Worm (Caenorhabditis elegans) whole organism, L4 larva: Measurements from ENCODE around the gene pfn-3.

Experiments
- F10B5.3 ChIP-seq: sonication (generic microtip); optimal IDR thresholded peaks from 2 replicates; lab custom pipeline; 2016; ENCODE audit warnings: mild to moderate bottlenecking, missing genetic modification characterization, missing compliant biosample characterization
- F37D6.2 ChIP-seq: sonication (generic microtip); optimal IDR thresholded peaks from 2 replicates; lab custom pipeline; 2016; ENCODE audit warnings: mild to moderate bottlenecking, missing genetic modification characterization, missing compliant biosample characterization
- Y105C5A.15 ChIP-seq: fragments of 200-800 bp; sonication (Bioruptor generic); IDR thresholded peaks from 2 replicates; pipeline ENCODE4 v1.3.6; 2022; ENCODE audit warnings: missing genetic modification characterization, missing compliant biosample characterization
- Y5F2A.4 ChIP-seq: fragments of 200-800 bp; sonication (Bioruptor generic); optimal IDR thresholded peaks from 2 replicates; lab custom pipeline; 2018; ENCODE audit warnings: mild to moderate bottlenecking, missing genetic modification characterization, missing compliant biosample characterization
- ZK546.5 ChIP-seq, 2 experiments: sonication (generic microtip); optimal IDR thresholded peaks; 2 replicates each; lab custom pipeline; 2017; ENCODE audit warnings: missing biosample characterization in 2 of 2, missing genetic modification characterization in 2 of 2
- aha-1 ChIP-seq: fragments of 150-350 bp; peaks from one replicate; lab custom pipeline; 2014; ENCODE audit warnings: missing biosample characterization, missing genetic modification characterization
- arid-1 ChIP-seq: fragments of 200-800 bp; sonication (Bioruptor generic); conservative IDR thresholded peaks from 2 replicates; pipeline ENCODE4 v1.3.6; 2022; ENCODE audit warnings: missing genetic modification reagents, missing genetic modification characterization, missing compliant biosample characterization
- ceh-44 ChIP-seq: fragments of 200-800 bp; sonication (Bioruptor generic); IDR thresholded peaks from 2 replicates; pipeline ENCODE4 v1.3.6; 2022; ENCODE audit warnings: missing genetic modification reagents, missing genetic modification characterization, missing compliant biosample characterization
- ces-1 ChIP-seq: fragments of 150-350 bp; sonication (generic microtip); optimal IDR thresholded peaks from 4 replicates; lab custom pipeline; 2014; ENCODE audit warnings: missing biosample characterization, missing genetic modification reagents, missing genetic modification characterization
- daf-16 ChIP-seq, 3 experiments: sonication (generic microtip); optimal IDR thresholded peaks; 2 replicates each; lab custom pipeline; 2016 to 2017; ENCODE audit warnings: missing genetic modification characterization in 3 of 3, missing genetic modification reagents in 3 of 3, mild to moderate bottlenecking in 2 of 3, missing compliant biosample characterization in 2 of 3, missing biosample characterization in 1 of 3, moderate library complexity in 1 of 3
- dmd-8 ChIP-seq: fragments of 200-800 bp; sonication (Bioruptor generic); IDR thresholded peaks from 2 replicates; pipeline ENCODE4 v1.3.6; 2022; ENCODE audit warnings: missing genetic modification characterization, missing compliant biosample characterization
- dpl-1 ChIP-seq: fragments of 150-350 bp; optimal IDR thresholded peaks from 2 replicates; lab custom pipeline; 2014; ENCODE audit warnings: missing biosample characterization, missing genetic modification reagents, missing genetic modification characterization
- dve-1 ChIP-seq: sonication (generic microtip); optimal IDR thresholded peaks from 2 replicates; lab custom pipeline; 2017; ENCODE audit warnings: antibody characterized with exemption, mild to moderate bottlenecking, missing genetic modification characterization, missing compliant biosample characterization; ENCODE audit not compliant: insufficient read depth
- egl-43 ChIP-seq: fragments of 200-800 bp; sonication (Bioruptor generic); IDR thresholded peaks from 2 replicates; pipeline ENCODE4 v1.3.6; 2022; ENCODE audit warnings: missing genetic modification reagents, missing genetic modification characterization, missing compliant biosample characterization
- fos-1 ChIP-seq: fragments of 150-350 bp; optimal IDR thresholded peaks from 2 replicates; lab custom pipeline; 2014; ENCODE audit warnings: missing biosample characterization, missing genetic modification characterization
- gei-8 ChIP-seq: fragments of 200-800 bp; sonication (Bioruptor generic); optimal IDR thresholded peaks from 2 replicates; lab custom pipeline; 2018; ENCODE audit warnings: mild to moderate bottlenecking, missing genetic modification characterization, missing compliant biosample characterization
- hif-1 ChIP-seq, 2 experiments: sonication (generic microtip); optimal IDR thresholded peaks; 2 replicates each; lab custom pipeline; 2016 to 2017; ENCODE audit warnings: missing compliant biosample characterization in 2 of 2, missing genetic modification characterization in 2 of 2, missing genetic modification reagents in 2 of 2, missing genotype in 2 of 2, mild to moderate bottlenecking in 1 of 2
- hlh-11 ChIP-seq: fragments of 200-800 bp; sonication (Bioruptor generic); optimal IDR thresholded peaks from 2 replicates; lab custom pipeline; 2018; ENCODE audit warnings: mild to moderate bottlenecking, missing genetic modification characterization, missing compliant biosample characterization
- hlh-30 ChIP-seq: sonication (generic microtip); optimal IDR thresholded peaks from 2 replicates; lab custom pipeline; 2017; ENCODE audit warnings: antibody characterized with exemption, mild to moderate bottlenecking, missing genetic modification characterization, missing compliant biosample characterization; ENCODE audit not compliant: insufficient read depth
- hmg-1.1 ChIP-seq: fragments of 200-800 bp; sonication (Bioruptor generic); IDR thresholded peaks from 2 replicates; pipeline ENCODE4 v1.3.6; 2022; ENCODE audit warnings: missing genetic modification reagents, missing genetic modification characterization, missing compliant biosample characterization
- lin-15B ChIP-seq: fragments of 150-350 bp; sonication (generic microtip); optimal IDR thresholded peaks from 3 replicates; lab custom pipeline; 2014; ENCODE audit warnings: missing biosample characterization, missing genetic modification characterization
- lin-39 ChIP-seq: fragments of 150-350 bp; optimal IDR thresholded peaks from 2 replicates; lab custom pipeline; 2014; ENCODE audit warnings: missing biosample characterization, missing genetic modification reagents, missing genetic modification characterization
- lir-3 ChIP-seq: sonication (generic microtip); optimal IDR thresholded peaks from 2 replicates; lab custom pipeline; 2016; ENCODE audit warnings: mild to moderate bottlenecking, missing genetic modification characterization, missing compliant biosample characterization
- lsy-2 ChIP-seq, 2 experiments: fragments of 150-350 bp in 1 of 2; sonication (generic microtip) in 1 of 2; optimal IDR thresholded peaks; 2 replicates each; lab custom pipeline; 2014 to 2017; ENCODE audit warnings: missing biosample characterization in 2 of 2, missing genetic modification characterization in 2 of 2
- mdl-1 ChIP-seq, 2 experiments: fragments of 150-350 bp in 1 of 2; sonication (generic microtip) in 1 of 2; optimal IDR thresholded peaks; 2 replicates each; lab custom pipeline; 2014 to 2017; ENCODE audit warnings: missing biosample characterization in 2 of 2, missing genetic modification characterization in 2 of 2
- mdt-29 ChIP-seq: fragments of 200-800 bp; sonication (Bioruptor generic); IDR thresholded peaks from 2 replicates; pipeline ENCODE4 v1.3.6; 2022; ENCODE audit warnings: missing genetic modification reagents, missing genetic modification characterization, missing compliant biosample characterization
- mep-1 ChIP-seq: fragments of 150-350 bp; sonication (generic microtip); optimal IDR thresholded peaks from 3 replicates; lab custom pipeline; 2014; ENCODE audit warnings: missing biosample characterization, missing genetic modification characterization
- mes-2 ChIP-seq: sonication (generic microtip); optimal IDR thresholded peaks from 2 replicates; lab custom pipeline; 2016; ENCODE audit warnings: missing genotype, mild to moderate bottlenecking, missing genetic modification characterization, missing compliant biosample characterization; ENCODE audit not compliant: poor library complexity, severe bottlenecking
- mxl-3 ChIP-seq: fragments of 200-800 bp; sonication (Bioruptor generic); optimal IDR thresholded peaks from 2 replicates; lab custom pipeline; 2018; ENCODE audit warnings: mild to moderate bottlenecking, missing genetic modification characterization, missing compliant biosample characterization
- nhr-11 ChIP-seq: fragments of 150-350 bp; optimal IDR thresholded peaks from 2 replicates; lab custom pipeline; 2014; ENCODE audit warnings: missing biosample characterization, missing genetic modification characterization
- nhr-28 ChIP-seq: fragments of 150-350 bp; optimal IDR thresholded peaks from 2 replicates; lab custom pipeline; 2014; ENCODE audit warnings: missing biosample characterization, missing genetic modification characterization
- nhr-48 ChIP-seq: sonication (generic microtip); optimal IDR thresholded peaks from 2 replicates; lab custom pipeline; 2016; ENCODE audit warnings: mild to moderate bottlenecking, missing genetic modification characterization, missing compliant biosample characterization
- nhr-6 ChIP-seq: fragments of 150-350 bp; optimal IDR thresholded peaks from 2 replicates; lab custom pipeline; 2014; ENCODE audit warnings: missing biosample characterization, missing genetic modification characterization
- nhr-77 ChIP-seq: fragments of 150-350 bp; optimal IDR thresholded peaks from 2 replicates; lab custom pipeline; 2014; ENCODE audit warnings: missing biosample characterization, missing genetic modification characterization
- rbr-2 ChIP-seq: sonication (generic microtip); optimal IDR thresholded peaks from 2 replicates; lab custom pipeline; 2016; ENCODE audit warnings: missing genotype, missing genetic modification characterization, missing compliant biosample characterization
- set-16 ChIP-seq: fragments of 200-800 bp; sonication (Bioruptor generic); IDR thresholded peaks from 2 replicates; pipeline ENCODE4 v1.3.6; 2022; ENCODE audit warnings: missing genetic modification reagents, missing genetic modification characterization, missing compliant biosample characterization
- unc-62 ChIP-seq, 3 experiments: fragments of 150-350 bp in 1 of 3; sonication (generic microtip); optimal IDR thresholded peaks in 2 of 3; peaks in 1 of 3; 1 replicate in 1 of 3; 2 replicates in 2 of 3; lab custom pipeline; 2014 to 2017; ENCODE audit warnings: missing biosample characterization in 3 of 3, missing genetic modification characterization in 3 of 3, missing genetic modification reagents in 3 of 3, missing genotype in 1 of 3
- zag-1 ChIP-seq: fragments of 150-350 bp; optimal IDR thresholded peaks from 2 replicates; lab custom pipeline; 2014; ENCODE audit warnings: missing biosample characterization, missing genetic modification characterization
- ztf-11 ChIP-seq: fragments of 150-350 bp; optimal IDR thresholded peaks from 2 replicates; lab custom pipeline; 2014; ENCODE audit warnings: missing biosample characterization, missing genetic modification characterization
- ztf-7 ChIP-seq: fragments of 150-350 bp; optimal IDR thresholded peaks from 2 replicates; lab custom pipeline; 2014; ENCODE audit warnings: missing biosample characterization, missing genetic modification characterization

The pfn-3 gene

DNA sequence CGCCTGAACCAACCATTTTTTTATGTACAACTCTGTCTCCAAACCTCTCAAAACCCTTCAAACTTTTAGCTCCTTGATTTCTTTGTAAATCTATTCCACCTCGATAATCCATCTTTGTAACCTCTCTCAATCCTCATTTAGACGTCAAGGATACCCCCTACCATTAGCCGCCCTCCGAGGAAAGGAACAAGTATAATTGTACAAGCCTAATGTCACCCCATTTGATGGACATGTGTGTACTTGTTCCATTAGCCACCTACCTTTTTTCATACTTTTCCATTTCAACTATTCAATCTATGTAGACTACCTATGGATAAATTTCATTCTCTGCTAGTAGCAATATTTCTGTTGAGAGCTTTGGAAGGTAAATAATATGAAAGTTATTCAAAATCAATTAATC, 27.3 kb upstream of the pfn-3 start, which contains the start of gene C05D9.4:
Gene C05D9.4 (plus strand): TSS at position 301 of the 400 bp plus-strand sequence.
- TF ChIP-seq ces-1 (GFP tag; lab: Kevin White, UChicago) (no peak), mdl-1 (tag; optimal IDR thresholded peaks at IDR 0.05; lab: Kevin White, UChicago) (no peak), ceh-44 (GFP tag; lab: Robert Waterston, UW) (no peak), mdt-29 (GFP tag; lab: Robert Waterston, UW) (no peak), dmd-8 (GFP tag; lab: Robert Waterston, UW) (no peak), fos-1 (tag; lab: Kevin White, UChicago) (no peak), ZK546.5 (tag; optimal IDR thresholded peaks at IDR 0.05; lab: Kevin White, UChicago) (no peak)

- TF ChIP-seq nhr-6 (tag; lab: Kevin White, UChicago) (peak; percentile 72), mep-1 (tag; lab: Kevin White, UChicago) (peak; percentile 74), F37D6.2 (tag; lab: Kevin White, UChicago) (peak; percentile 1), unc-62 (GFP tag; optimal IDR thresholded peaks at IDR 0.05 in 1 of 2; lab: Kevin White, UChicago) (no peak), unc-62 (tag; optimal IDR thresholded peaks at IDR 0.05; lab: Kevin White, UChicago) (no peak), hmg-1.1 (GFP tag; lab: Robert Waterston, UW) (peak; percentile 75), hif-1 (tag; optimal IDR thresholded peaks at IDR 0.05; lab: Kevin White, UChicago) (peak in 1 of 2 experiments; percentile 13), hlh-30 (tag; lab: Kevin White, UChicago) (peak; percentile 25), ztf-11 (no peak), rbr-2 (tag; lab: Kevin White, UChicago) (peak; percentile 46), mes-2 (tag; lab: Kevin White, UChicago) (peak; percentile 71), lsy-2 (tag; optimal IDR thresholded peaks at IDR 0.05; lab: Kevin White, UChicago) (peak in 1 of 2 experiments; percentile 49)
Measured at ce11 chrX:1103702-1104262, 23.3 kb upstream of the pfn-3 start, which contains the start of gene ife-4. ife-4 (plus strand) TSS chrX:1104212.

DNA sequence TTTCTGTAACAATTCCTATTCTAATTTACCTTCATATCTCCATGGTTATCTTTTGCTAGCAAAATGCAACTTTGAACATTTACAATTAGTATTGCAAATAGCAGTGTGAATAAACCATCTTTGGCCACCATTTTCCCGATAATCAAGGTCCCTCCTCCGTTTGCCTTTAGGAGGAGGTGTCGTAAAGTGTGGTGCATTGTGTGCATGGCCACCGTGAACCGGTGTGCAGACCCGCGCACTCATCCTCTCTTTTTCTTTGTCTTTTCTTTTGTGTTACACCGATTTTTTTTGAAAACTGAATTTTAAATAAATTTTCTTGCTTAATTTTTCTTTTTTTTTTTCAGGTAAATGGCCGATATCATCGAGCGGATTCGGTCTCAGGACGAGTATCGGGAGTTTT, 16.4 kb upstream of the pfn-3 start, which contains the start of the genes pigx-1 and rme-6:
Gene pigx-1 (minus strand): TSS at position 206 of the 400 bp plus-strand sequence.
Gene rme-6 (plus strand): TSS at position 345 of the 400 bp plus-strand sequence.
- TF ChIP-seq hlh-30 (tag; lab: Kevin White, UChicago) = peak; percentile 7
- TF ChIP-seq Y5F2A.4 (GFP tag; lab: Kevin White, UChicago) = no peak
- no peak for TF ChIP-seq F10B5.3
- TF ChIP-seq mes-2 (tag; lab: Kevin White, UChicago) = peak; percentile 56
- TF ChIP-seq aha-1 = peak; percentile 39
- no peak for TF ChIP-seq ztf-7 (tag; lab: Kevin White, UChicago)

DNA sequence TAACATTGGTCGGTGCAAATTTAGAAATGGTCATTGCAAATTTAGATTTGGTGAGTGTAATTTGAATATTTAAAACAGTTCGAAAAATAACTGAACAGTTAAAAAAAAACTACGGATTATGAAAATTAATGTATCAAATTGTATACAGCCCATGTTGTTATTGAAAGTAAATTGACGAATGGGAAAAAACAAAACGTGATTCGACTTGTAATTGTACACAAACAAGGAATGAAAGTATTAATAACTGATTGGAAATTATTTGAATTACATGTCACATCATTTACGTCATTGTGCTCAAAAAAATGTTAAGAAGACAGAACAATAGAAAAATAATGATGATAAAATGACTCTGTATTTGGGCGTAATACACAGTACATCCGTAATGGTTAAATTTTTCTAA, 13.9 kb upstream of the pfn-3 start:
- TF ChIP-seq dve-1 (tag; lab: Kevin White, UChicago) = peak; percentile 29
- TF ChIP-seq ZK546.5 (tag; optimal IDR thresholded peaks at IDR 0.05; lab: Kevin White, UChicago) = no peak
- no peak for TF ChIP-seq hmg-1.1 (GFP tag; lab: Robert Waterston, UW)
- TF ChIP-seq nhr-77 (tag; lab: Kevin White, UChicago) = peak; percentile 42
- no peak for TF ChIP-seq daf-16 (GFP tag; optimal IDR thresholded peaks at IDR 0.05; lab: Kevin White, UChicago)
- TF ChIP-seq daf-16 (tag; optimal IDR thresholded peaks at IDR 0.05; lab: Kevin White, UChicago) = peak; percentile 91
- TF ChIP-seq aha-1 = peak; percentile 47
- TF ChIP-seq hlh-11 = no peak
- no peak for TF ChIP-seq lsy-2 (tag; optimal IDR thresholded peaks at IDR 0.05; lab: Kevin White, UChicago)
- TF ChIP-seq nhr-28 (tag; lab: Kevin White, UChicago) = peak; percentile 2

ce11 chrX:1093154-1093553, 12.7 kb upstream of the pfn-3 start:
- TF ChIP-seq aha-1 = peak; percentile 98
- TF ChIP-seq dpl-1 (GFP tag; lab: Kevin White, UChicago) = peak; percentile 46
- peak; percentile 99 for TF ChIP-seq dve-1 (tag; lab: Kevin White, UChicago)
- peak; percentile 81 for TF ChIP-seq F37D6.2 (tag; lab: Kevin White, UChicago)
- TF ChIP-seq gei-8 (GFP tag; lab: Kevin White, UChicago) = peak; percentile 65
- peak; percentile 26; the same call in 1 of the 2 replicates for TF ChIP-seq Y105C5A.15
- peak; percentile 94 for TF ChIP-seq rbr-2 (tag; lab: Kevin White, UChicago)
- TF ChIP-seq arid-1 = peak; percentile 89
- peak; percentile 97 for TF ChIP-seq mxl-3
- no peak for TF ChIP-seq zag-1 (tag; lab: Kevin White, UChicago)
- TF ChIP-seq nhr-11 (tag; lab: Kevin White, UChicago) = peak; percentile 97
- TF ChIP-seq egl-43 = peak; percentile 87
- TF ChIP-seq mdl-1 (tag; optimal IDR thresholded peaks at IDR 0.05; lab: Kevin White, UChicago) = peak; percentile 98 to 100
- no peak for TF ChIP-seq dmd-8 (GFP tag; lab: Robert Waterston, UW)
- TF ChIP-seq nhr-48 (tag; lab: Kevin White, UChicago) = peak; percentile 91
- no peak for TF ChIP-seq lin-15B (tag; lab: Kevin White, UChicago)
- TF ChIP-seq set-16 (GFP tag; lab: Robert Waterston, UW) = peak; percentile 60
- TF ChIP-seq lin-39 (tag; lab: Kevin White, UChicago) = no peak
- peak; percentile 2 for TF ChIP-seq lir-3 (tag; lab: Kevin White, UChicago)
